Fruit fly (Drosophila melanogaster) whole organism, embryonic: ENCODE results near the gene Sas-4.
A peak's percentile ranks its signal among the peaks of the same experiment; 100 is the strongest.

Experiments
- BEAF-32 ChIP-seq: fragments of 200-800 bp; sonication (Bioruptor generic); optimal IDR thresholded peaks from 3 replicates; lab custom pipeline; 2017; ENCODE audit warnings: missing biosample characterization, missing genetic modification characterization, mild to moderate bottlenecking, moderate library complexity, missing genetic modification reagents
- Bteb2 ChIP-seq: fragments of 200-800 bp; sonication (Bioruptor generic); optimal IDR thresholded peaks from 2 replicates; lab custom pipeline; 2016; ENCODE audit warnings: missing biosample characterization, missing genetic modification characterization
- CG10267 ChIP-seq: fragments of 200-800 bp; sonication (Bioruptor generic); optimal IDR thresholded peaks from 2 replicates; lab custom pipeline; 2018; ENCODE audit warnings: missing biosample characterization, mild to moderate bottlenecking, missing genetic modification characterization, moderate library complexity
- CG11696 ChIP-seq: fragments of 200-800 bp; sonication (Bioruptor generic); IDR thresholded peaks from 2 replicates; pipeline ENCODE4 v1.3.6; 2022; ENCODE audit warnings: missing biosample characterization, missing genetic modification characterization
- CG12391 ChIP-seq: fragments of 200-800 bp; sonication (Bioruptor generic); optimal IDR thresholded peaks from 3 replicates; lab custom pipeline; 2018; ENCODE audit warnings: missing biosample characterization, mild to moderate bottlenecking, missing genetic modification characterization, moderate library complexity
- CG13287 ChIP-seq: fragments of 200-800 bp; sonication (Bioruptor generic); IDR thresholded peaks from 2 replicates; pipeline ENCODE4 v1.3.6; 2022; ENCODE audit warnings: missing biosample characterization, missing genetic modification characterization; ENCODE audit not compliant: partially characterized antibody
- CG13296 ChIP-seq: fragments of 200-800 bp; sonication (Bioruptor generic); optimal IDR thresholded peaks from 3 replicates; lab custom pipeline; 2018; ENCODE audit warnings: missing biosample characterization, mild to moderate bottlenecking, missing genetic modification characterization
- CG14014 ChIP-seq: fragments of 200-800 bp; sonication (Bioruptor generic); IDR thresholded peaks from 2 replicates; pipeline ENCODE4 v1.3.6; 2022; ENCODE audit warnings: missing biosample characterization, missing genetic modification characterization
- CG14965 ChIP-seq: fragments of 200-800 bp; sonication (Bioruptor generic); optimal IDR thresholded peaks from 2 replicates; lab custom pipeline; 2016; ENCODE audit warnings: missing biosample characterization, missing genetic modification characterization, borderline replicate concordance
- CG16813 ChIP-seq: fragments of 200-800 bp; sonication (Bioruptor generic); IDR thresholded peaks from 3 replicates; pipeline ENCODE4 v1.3.6; 2022; ENCODE audit warnings: missing biosample characterization, missing genetic modification characterization; ENCODE audit not compliant: partially characterized antibody
- CG17829 ChIP-seq: fragments of 200-800 bp; optimal IDR thresholded peaks from 2 replicates; lab custom pipeline; 2019; ENCODE audit warnings: missing biosample characterization, mild to moderate bottlenecking, missing genetic modification characterization, moderate library complexity
- CG17912 ChIP-seq: fragments of 200-800 bp; sonication (Bioruptor generic); optimal IDR thresholded peaks from 2 replicates; lab custom pipeline; 2018; ENCODE audit warnings: missing biosample characterization, mild to moderate bottlenecking, missing genetic modification characterization
- CG1832 ChIP-seq: fragments of 200-800 bp; sonication (Bioruptor generic); optimal IDR thresholded peaks from 2 replicates; lab custom pipeline; 2017; ENCODE audit warnings: missing biosample characterization, mild to moderate bottlenecking, missing genetic modification characterization, inconsistent platforms
- CG18619 ChIP-seq: fragments of 200-800 bp; sonication (Bioruptor generic); optimal IDR thresholded peaks from 3 replicates; lab custom pipeline; 2017; ENCODE audit warnings: missing biosample characterization, mild to moderate bottlenecking, missing genetic modification characterization
- CG2678 ChIP-seq: fragments of 200-800 bp; sonication (Bioruptor generic); optimal IDR thresholded peaks from 3 replicates; lab custom pipeline; 2019; ENCODE audit warnings: missing biosample characterization, mild to moderate bottlenecking, missing genetic modification characterization, moderate library complexity
- CG43689 ChIP-seq: fragments of 200-800 bp; sonication (Bioruptor generic); IDR thresholded peaks from 2 replicates; pipeline ENCODE4 v1.3.6; 2022; ENCODE audit warnings: missing biosample characterization, missing genetic modification characterization
- CG7745 ChIP-seq: fragments of 200-800 bp; sonication (Bioruptor generic); optimal IDR thresholded peaks from 2 replicates; lab custom pipeline; 2018; ENCODE audit warnings: missing biosample characterization, mild to moderate bottlenecking, missing genetic modification characterization, moderate library complexity
- CG8281 ChIP-seq: fragments of 200-800 bp; sonication (Bioruptor generic); optimal IDR thresholded peaks from 2 replicates; lab custom pipeline; 2018; ENCODE audit warnings: missing biosample characterization, mild to moderate bottlenecking, missing genetic modification characterization, moderate library complexity
- Chrac-16 ChIP-seq: fragments of 200-800 bp; sonication (Bioruptor generic); optimal IDR thresholded peaks from 3 replicates; lab custom pipeline; 2016; ENCODE audit warnings: missing biosample characterization, missing genetic modification characterization
- D ChIP-seq, 2 experiments: fragments of 200-800 bp in 1 of 2; fragments of >200 bp in 1 of 2; sonication (Bioruptor generic) in 1 of 2; optimal IDR thresholded peaks; 2 replicates in 1 of 2; 3 replicates in 1 of 2; lab custom pipeline; 2017; ENCODE audit warnings: mild to moderate bottlenecking in 1 of 2, missing biosample characterization in 1 of 2, missing genetic modification characterization in 1 of 2, missing genetic modification reagents in 1 of 2
- Deaf1 ChIP-seq: fragments of 200-800 bp; optimal IDR thresholded peaks from 3 replicates; lab custom pipeline; 2019; ENCODE audit warnings: missing biosample characterization, mild to moderate bottlenecking, missing genetic modification characterization, moderate library complexity
- Fer3 ChIP-seq: fragments of 200-800 bp; sonication (Bioruptor generic); optimal IDR thresholded peaks from 2 replicates; lab custom pipeline; 2018; ENCODE audit warnings: missing biosample characterization, mild to moderate bottlenecking, missing genetic modification characterization, moderate library complexity
- Kr ChIP-seq: fragments of 200-800 bp; sonication (Bioruptor generic); optimal IDR thresholded peaks from 2 replicates; lab custom pipeline; 2017; ENCODE audit warnings: missing biosample characterization, mild to moderate bottlenecking, missing genetic modification characterization
- MBD-R2 ChIP-seq: fragments of 200-800 bp; sonication (Bioruptor generic); IDR thresholded peaks from 2 replicates; pipeline ENCODE4 v1.3.6; 2022; ENCODE audit warnings: missing biosample characterization, missing genetic modification characterization
- Myb ChIP-seq: fragments of 200-800 bp; sonication (Bioruptor generic); optimal IDR thresholded peaks from 2 replicates; lab custom pipeline; 2016; ENCODE audit warnings: missing biosample characterization, missing genetic modification characterization
- NK7.1 ChIP-seq: fragments of 200-800 bp; sonication (Bioruptor generic); optimal IDR thresholded peaks from 3 replicates; lab custom pipeline; 2016; ENCODE audit warnings: missing biosample characterization, missing genetic modification characterization
- NfI ChIP-seq: fragments of 200-800 bp; sonication (Bioruptor generic); optimal IDR thresholded peaks from 3 replicates; lab custom pipeline; 2018; ENCODE audit warnings: missing biosample characterization, mild to moderate bottlenecking, missing genetic modification characterization, moderate library complexity
- Six4 ChIP-seq: fragments of 200-800 bp; sonication (Bioruptor generic); optimal IDR thresholded peaks from 2 replicates; lab custom pipeline; 2016; ENCODE audit warnings: missing biosample characterization, missing genetic modification characterization
- Sry-δ ChIP-seq: fragments of 200-800 bp; sonication (Bioruptor generic); optimal IDR thresholded peaks from 2 replicates; lab custom pipeline; 2016; ENCODE audit warnings: missing biosample characterization, missing genetic modification characterization
- abd-A ChIP-seq: fragments of 200-800 bp; sonication (Bioruptor generic); optimal IDR thresholded peaks from 3 replicates; lab custom pipeline; 2019; ENCODE audit warnings: missing biosample characterization, mild to moderate bottlenecking, missing genetic modification characterization, moderate library complexity
- chinmo ChIP-seq: fragments of 200-800 bp; sonication (Bioruptor generic); IDR thresholded peaks from 4 replicates; pipeline ENCODE4 v1.3.6; 2022; ENCODE audit warnings: missing biosample characterization, missing genetic modification characterization; ENCODE audit not compliant: partially characterized antibody
- corto ChIP-seq: fragments of 200-800 bp; sonication (Bioruptor generic); optimal IDR thresholded peaks from 2 replicates; lab custom pipeline; 2016; ENCODE audit warnings: missing biosample characterization, mild to moderate bottlenecking, missing genetic modification characterization, moderate library complexity
- ewg ChIP-seq: fragments of 200-800 bp; sonication (Bioruptor generic); optimal IDR thresholded peaks from 3 replicates; lab custom pipeline; 2017; ENCODE audit warnings: mild to moderate bottlenecking, missing biosample characterization, missing genetic modification reagents, missing genetic modification characterization
- fd96Cb ChIP-seq: fragments of 200-800 bp; sonication (Bioruptor generic); optimal IDR thresholded peaks from 2 replicates; lab custom pipeline; 2018; ENCODE audit warnings: missing biosample characterization, mild to moderate bottlenecking, missing genetic modification characterization, moderate library complexity
- h ChIP-seq: fragments of >200 bp; optimal IDR thresholded peaks from 2 replicates; lab custom pipeline; 2017
- jing ChIP-seq: fragments of 200-800 bp; sonication (Bioruptor generic); optimal IDR thresholded peaks from 2 replicates; lab custom pipeline; 2018; ENCODE audit warnings: missing biosample characterization, mild to moderate bottlenecking, missing genetic modification characterization
- lmd ChIP-seq: fragments of 200-800 bp; sonication (Bioruptor generic); IDR thresholded peaks from 2 replicates; pipeline ENCODE4 v1.3.6; 2022; ENCODE audit warnings: missing biosample characterization, missing genetic modification characterization
- nom ChIP-seq: fragments of 200-800 bp; sonication (Bioruptor generic); optimal IDR thresholded peaks from 2 replicates; lab custom pipeline; 2017; ENCODE audit warnings: missing biosample characterization, missing genetic modification characterization, mild to moderate bottlenecking, moderate library complexity, missing genetic modification reagents
- prd ChIP-seq, 3 experiments: fragments of >200 bp in 2 of 3; fragments of 200-800 bp in 1 of 3; sonication (Bioruptor generic) in 1 of 3; optimal IDR thresholded peaks in 2 of 3; IDR thresholded peaks in 1 of 3; 2 replicates in 2 of 3; 3 replicates in 1 of 3; pipeline versions ENCODE4 v1.3.6 to Lab custom; 2017 to 2022; ENCODE audit warnings: missing biosample characterization in 1 of 3, missing genetic modification characterization in 1 of 3
- run ChIP-seq: fragments of 200-800 bp; sonication (Bioruptor generic); optimal IDR thresholded peaks from 3 replicates; lab custom pipeline; 2018; ENCODE audit warnings: missing biosample characterization, mild to moderate bottlenecking, missing genetic modification characterization
- schlank ChIP-seq: fragments of 200-800 bp; sonication (Bioruptor generic); optimal IDR thresholded peaks from 2 replicates; lab custom pipeline; 2018; ENCODE audit warnings: missing biosample characterization, mild to moderate bottlenecking, missing genetic modification characterization
- sens ChIP-seq: fragments of 200-800 bp; sonication (Bioruptor generic); peaks from one replicate; lab custom pipeline; 2016; ENCODE audit warnings: missing biosample characterization, missing genetic modification characterization
- sens-2 ChIP-seq: fragments of 200-800 bp; sonication (Bioruptor generic); IDR thresholded peaks from 2 replicates; pipeline ENCODE4 v1.3.6; 2022; ENCODE audit warnings: missing biosample characterization, missing genetic modification characterization
- sna ChIP-seq: fragments of 200-800 bp; sonication (Bioruptor generic); IDR thresholded peaks from 2 replicates; pipeline ENCODE4 v1.3.6; 2022; ENCODE audit warnings: missing biosample characterization, missing genetic modification characterization; ENCODE audit not compliant: partially characterized antibody
- so ChIP-seq: fragments of 200-800 bp; sonication (Bioruptor generic); IDR thresholded peaks from 3 replicates; pipeline ENCODE4 v1.3.6; 2022; ENCODE audit warnings: missing biosample characterization, missing genetic modification characterization
- tna ChIP-seq: fragments of 200-800 bp; sonication (Bioruptor generic); IDR thresholded peaks from 2 replicates; pipeline ENCODE4 v1.3.6; 2022; ENCODE audit warnings: missing biosample characterization, missing genetic modification characterization; ENCODE audit not compliant: partially characterized antibody
- vnd ChIP-seq: fragments of 200-800 bp; sonication (Bioruptor generic); IDR thresholded peaks from 3 replicates; pipeline ENCODE4 v1.3.6; 2022; ENCODE audit warnings: missing biosample characterization, missing genetic modification characterization; ENCODE audit not compliant: partially characterized antibody

Gene Sas-4

DNA sequence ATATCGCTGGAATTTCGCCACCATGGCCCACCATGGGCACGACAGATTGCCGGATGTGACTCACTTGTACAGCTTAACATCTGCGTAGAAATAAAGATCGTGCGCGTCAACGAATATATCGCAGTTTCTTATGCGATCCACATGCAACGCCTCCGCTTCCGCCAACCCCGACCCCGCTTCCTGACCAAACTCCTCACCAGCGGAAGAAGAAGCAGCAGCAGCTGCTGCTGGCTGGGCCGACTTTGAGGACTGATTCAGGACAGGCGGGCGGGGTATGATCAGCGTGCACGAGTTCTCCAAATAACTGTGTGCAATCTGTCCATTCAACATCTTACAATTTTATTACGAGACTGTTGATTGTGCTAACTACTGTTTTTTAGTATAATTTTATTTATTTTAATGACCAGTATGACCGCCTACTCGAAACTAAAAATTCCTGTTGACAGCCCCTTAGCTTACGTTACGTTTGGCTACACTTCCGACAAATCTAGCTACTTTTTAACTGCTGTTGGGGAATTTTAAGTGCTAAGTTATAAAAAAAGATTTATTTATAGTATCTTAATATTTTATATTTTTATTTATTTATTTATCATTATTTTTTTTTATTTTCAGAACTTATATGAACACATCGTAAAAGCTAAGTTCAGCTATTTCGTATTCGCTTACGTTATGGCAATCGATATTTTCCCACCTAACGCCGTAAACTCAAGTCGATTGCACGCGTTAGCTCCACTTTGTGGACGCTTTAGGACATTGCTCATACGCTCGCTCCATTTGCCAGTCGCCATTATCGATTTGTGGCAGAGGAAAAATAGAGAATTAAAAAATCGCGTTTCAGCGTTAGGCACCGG lies 35.3 kb downstream of the Sas-4 start, which contains the start of the genes CG10055 and lap (continued):
- TF ChIP-seq CG13287 (GFP tag; lab: Robert Waterston, UW) (peak; percentile 45; the same call in 1 of the 2 replicates), Six4 (no peak), so (no peak), NfI (peak; percentile 11), tna (peak; percentile 37; the same call in 1 of the 2 replicates), run (tag; lab: Kevin White, UChicago) (no peak), Bteb2 (no peak), CG10267 (tag; lab: Kevin White, UChicago) (peak; percentile 28), Sry-δ (GFP tag; lab: Kevin White, UChicago) (peak; percentile 66), CG17829 (tag; lab: Kevin White, UChicago) (no peak), CG43689 (GFP tag; lab: Robert Waterston, UW) (no peak), Chrac-16 (GFP tag; lab: Kevin White, UChicago) (no peak), CG13296 (GFP tag; lab: Kevin White, UChicago) (no peak), CG11696 (no peak), CG16813 (peak; percentile 52; the same call in 2 of the 3 replicates), CG2678 (tag; lab: Kevin White, UChicago) (no peak), fd96Cb (tag; lab: Kevin White, UChicago) (no peak), Kr (GFP tag; lab: Kevin White, UChicago) (no peak), h (no peak), NK7.1 (GFP tag; lab: Kevin White, UChicago) (no peak), CG7745 (tag; lab: Kevin White, UChicago) (no peak), abd-A (tag; lab: Kevin White, UChicago) (no peak), Fer3 (tag; lab: Kevin White, UChicago) (no peak), CG14965 (GFP tag; lab: Kevin White, UChicago) (no peak), vnd (GFP tag; lab: Robert Waterston, UW) (no peak), sens-2 (GFP tag; lab: Robert Waterston, UW) (no peak), Deaf1 (no peak), prd (optimal IDR thresholded peaks at IDR 0.05; lab: Kevin White, UChicago) (no peak), prd (GFP tag; IDR thresholded peaks at IDR 0.05; lab: Robert Waterston, UW) (no peak), lmd (no peak), sens (GFP tag; lab: Kevin White, UChicago) (no peak), jing (GFP tag; lab: Kevin White, UChicago) (no peak), ewg (GFP tag; lab: Kevin White, UChicago) (no peak)

DNA sequence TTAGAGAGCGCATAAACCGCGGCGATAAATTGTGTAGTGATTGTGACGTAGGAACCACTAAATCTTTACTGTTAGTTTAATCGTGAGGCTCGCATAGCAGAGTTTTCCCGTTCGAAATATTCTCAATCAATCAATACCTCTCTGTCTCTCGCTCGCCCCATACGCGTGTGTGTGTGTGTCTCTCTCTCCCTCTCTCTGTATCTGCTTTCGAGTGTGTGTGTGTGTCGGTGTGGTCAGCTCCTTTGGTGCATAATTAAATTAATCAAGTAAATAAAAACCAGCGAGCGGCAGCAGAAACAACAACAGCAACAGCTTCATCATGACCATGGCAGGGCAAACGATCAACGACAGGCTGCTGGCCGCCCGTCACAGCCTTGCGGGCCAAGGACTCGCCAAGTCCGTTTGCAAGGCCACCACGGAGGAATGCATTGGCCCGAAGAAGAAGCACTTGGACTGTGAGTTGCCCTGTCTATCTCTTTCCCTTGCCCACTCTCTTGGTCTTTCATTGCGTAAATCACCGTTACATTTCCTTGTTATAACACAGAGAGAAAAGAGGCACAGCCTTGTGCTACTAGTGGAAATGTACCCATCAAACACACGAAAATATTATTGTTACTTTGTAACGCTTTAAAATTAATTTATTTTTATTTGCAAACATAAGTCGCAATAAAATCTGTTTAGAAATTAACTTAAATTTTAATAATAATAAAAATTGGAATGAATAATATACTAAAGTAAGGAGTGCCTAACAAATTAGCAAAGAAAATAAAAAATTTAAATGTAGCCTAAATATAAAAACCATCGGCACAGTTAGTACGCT lies 36.1 kb downstream of the Sas-4 start:
- TF ChIP-seq CG14014 (GFP tag; lab: Robert Waterston, UW) (no peak), CG12391 (peak; percentile 45), MBD-R2 (GFP tag; lab: Robert Waterston, UW) (no peak), BEAF-32 (GFP tag; lab: Kevin White, UChicago) (peak; percentile 30), CG17912 (no peak), nom (GFP tag; lab: Kevin White, UChicago) (peak; percentile 42), CG18619 (GFP tag; lab: Kevin White, UChicago) (no peak), chinmo (GFP tag; lab: Robert Waterston, UW) (0 out of 4 replicates have a peak, but pooled peaks have one; percentile 52), CG8281 (peak; percentile 96), Myb (no peak), CG1832 (GFP tag; lab: Kevin White, UChicago) (peak; percentile 53), sna (GFP tag; lab: Robert Waterston, UW) (no peak), corto (GFP tag; lab: Kevin White, UChicago) (no peak), schlank (tag; lab: Kevin White, UChicago) (no peak), D (optimal IDR thresholded peaks at IDR 0.05; lab: Kevin White, UChicago) (peak; percentile 21), D (GFP tag; optimal IDR thresholded peaks at IDR 0.05; lab: Kevin White, UChicago) (no peak)
